Comparison of ENCODE assay signal across 1 fruit fly cellular context in genomic region chr3R:31345626-31346025, dm6.
TF ChIP-seq lines count a peak whose summit lies in the region.

No protein-coding gene starts in this region.

TF ChIP-seq in whole organism, prepupa, 60 proteins besides CTCF, POLR2A, EP300 and RAD21 (continued from another document):
- TF ChIP-seq esn (GFP tag; optimal IDR thresholded peaks at IDR 0.05; lab: Kevin White, UChicago) (peak; percentile 2), eg (GFP tag; IDR thresholded peaks at IDR 0.05; lab: Robert Waterston, UW) (peak; percentile 38; the same call in 1 of the 3 replicates), Sox15 (GFP tag; optimal IDR thresholded peaks at IDR 0.05; lab: Kevin White, UChicago) (no peak), CG6792 (GFP tag; optimal IDR thresholded peaks at IDR 0.05; lab: Kevin White, UChicago) (peak; percentile 7), fd85E (GFP tag; optimal IDR thresholded peaks at IDR 0.05; lab: Kevin White, UChicago) (no peak), fkh (GFP tag; optimal IDR thresholded peaks at IDR 0.05; lab: Kevin White, UChicago) (no peak), CG15336 (GFP tag; IDR thresholded peaks at IDR 0.05; lab: Robert Waterston, UW) (peak; percentile 64), achi (GFP tag; optimal IDR thresholded peaks at IDR 0.05; lab: Kevin White, UChicago) (no peak), fd59A (GFP tag; optimal IDR thresholded peaks at IDR 0.05; lab: Kevin White, UChicago) (peak; percentile 34), CG6163 (GFP tag; IDR thresholded peaks at IDR 0.05; lab: Robert Waterston, UW) (peak; percentile 76), Ets96B (tag; optimal IDR thresholded peaks at IDR 0.05; lab: Kevin White, UChicago) (no peak), CG16779 (tag; optimal IDR thresholded peaks at IDR 0.05; lab: Kevin White, UChicago) (peak; percentile 16), Sox14 (GFP tag; optimal IDR thresholded peaks at IDR 0.05; lab: Kevin White, UChicago) (peak; percentile 50), net (GFP tag; optimal IDR thresholded peaks at IDR 0.05; lab: Kevin White, UChicago) (peak; percentile 41)
